Fruit fly (Drosophila melanogaster): ENCODE measurements around the gene CG14316.

- TF ChIP-seq Sox14 (GFP tag; optimal IDR thresholded peaks at IDR 0.05) (no peak), Gug (GFP tag; IDR thresholded peaks at IDR 0.05) (no peak), Met (GFP tag; optimal IDR thresholded peaks at IDR 0.05) (no peak), Sox102F (GFP tag; optimal IDR thresholded peaks at IDR 0.05) (no peak), CG10669 (GFP tag; optimal IDR thresholded peaks at IDR 0.05) (no peak), lz (GFP tag; optimal IDR thresholded peaks at IDR 0.05) (no peak), acj6 (GFP tag; optimal IDR thresholded peaks at IDR 0.05) (no peak)
These were observed 21.2 kb upstream of the CG14316 start for dm6 chr3R:18130720-18131119.
